Worm (Caenorhabditis elegans) whole organism, midembryonic: ENCODE measurements around the gene F07G6.2.

Source experiments
- T22C8.4 ChIP-seq: fragments of 200-800 bp; sonication (Bioruptor generic); IDR thresholded peaks from 2 replicates; pipeline ENCODE4 v1.3.6; 2022; ENCODE audit warnings: missing genetic modification characterization, missing compliant biosample characterization
- cog-1 ChIP-seq: sonication (generic microtip); optimal IDR thresholded peaks from 2 replicates; lab custom pipeline; 2016; ENCODE audit warnings: missing genetic modification characterization, missing compliant biosample characterization
- flt-1 ChIP-seq: fragments of 200-800 bp; sonication (Bioruptor generic); IDR thresholded peaks from 2 replicates; pipeline ENCODE4 v1.3.6; 2022; ENCODE audit warnings: missing genetic modification characterization, missing compliant biosample characterization
- klf-2 ChIP-seq: fragments of 200-800 bp; sonication (Bioruptor generic); conservative IDR thresholded peaks from 2 replicates; pipeline ENCODE4 v1.3.6; 2022; ENCODE audit warnings: missing genetic modification reagents, missing genetic modification characterization, missing compliant biosample characterization
- med-1 ChIP-seq: sonication (generic microtip); optimal IDR thresholded peaks from 2 replicates; lab custom pipeline; 2017; ENCODE audit warnings: missing genetic modification characterization, mild to moderate bottlenecking, missing compliant biosample characterization, antibody characterized with exemption, missing genetic modification reagents; ENCODE audit not compliant: insufficient read depth
- ref-1 ChIP-seq: fragments of 200-800 bp; sonication (Bioruptor generic); conservative IDR thresholded peaks from 2 replicates; pipeline ENCODE4 v1.3.6; 2022; ENCODE audit warnings: missing genetic modification reagents, missing genetic modification characterization, missing compliant biosample characterization
- tab-1 ChIP-seq: fragments of 200-800 bp; sonication (Bioruptor generic); IDR thresholded peaks from 2 replicates; pipeline ENCODE4 v1.3.6; 2022; ENCODE audit warnings: missing genetic modification characterization, missing compliant biosample characterization
- ztf-23 ChIP-seq: fragments of 200-800 bp; sonication (Bioruptor generic); IDR thresholded peaks from 2 replicates; pipeline ENCODE4 v1.3.6; 2022; ENCODE audit warnings: missing genetic modification reagents, missing genetic modification characterization, missing compliant biosample characterization
- ztf-29 ChIP-seq: fragments of 200-800 bp; sonication (Bioruptor generic); IDR thresholded peaks from 2 replicates; pipeline ENCODE4 v1.3.6; 2022; ENCODE audit warnings: missing genetic modification reagents, missing genetic modification characterization, missing compliant biosample characterization

DNA sequence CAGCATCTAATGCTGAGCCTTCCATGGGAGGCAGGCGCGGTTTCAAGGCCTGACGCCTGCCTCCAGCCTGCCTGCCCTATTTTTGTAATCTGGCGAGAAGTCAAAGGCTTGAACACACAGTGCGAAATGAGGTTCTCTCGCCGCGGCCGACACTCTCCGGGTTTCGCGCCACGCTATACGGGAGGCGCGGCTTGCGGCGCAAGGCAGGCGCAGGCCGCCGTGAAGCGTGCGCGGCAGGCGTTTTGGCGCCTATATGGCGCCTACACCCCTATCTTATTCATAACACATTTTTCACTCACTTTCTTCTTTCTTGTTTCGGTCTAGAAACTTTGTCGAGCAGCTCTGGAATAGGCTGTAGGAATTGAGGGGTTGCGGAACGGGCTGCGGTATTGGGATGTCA lies 24.1 kb upstream of the F07G6.2 start:
- no peak for TF ChIP-seq cog-1 (tag; lab: Kevin White, UChicago)
- TF ChIP-seq ztf-29 (GFP tag; lab: Robert Waterston, UW), result no peak
- 0 out of 2 replicates have a peak, but pooled peaks have one; percentile 26 for TF ChIP-seq tab-1
- no peak for TF ChIP-seq ztf-23 (GFP tag; lab: Robert Waterston, UW)
- TF ChIP-seq ref-1 (GFP tag; lab: Robert Waterston, UW), result no peak
- no peak for TF ChIP-seq T22C8.4 (GFP tag; lab: Robert Waterston, UW)
- no peak for TF ChIP-seq flt-1 (GFP tag; lab: Robert Waterston, UW)
- no peak for TF ChIP-seq klf-2
- no peak for TF ChIP-seq med-1
